Worm (Caenorhabditis elegans) whole organism, L4 larva: Measurements from ENCODE around the gene cyp-32B1.

Experiments used
- F10B5.3 ChIP-seq: sonication (generic microtip); optimal IDR thresholded peaks from 2 replicates; lab custom pipeline; 2016; ENCODE audit warnings: mild to moderate bottlenecking, missing genetic modification characterization, missing compliant biosample characterization
- R02D3.7 ChIP-seq: fragments of 150-350 bp; sonication (generic microtip); optimal IDR thresholded peaks from 3 replicates; lab custom pipeline; 2014; ENCODE audit warnings: missing biosample characterization, missing genetic modification characterization
- T20F7.1 ChIP-seq: fragments of 200-800 bp; sonication (Bioruptor generic); optimal IDR thresholded peaks from 2 replicates; lab custom pipeline; 2018; ENCODE audit warnings: mild to moderate bottlenecking, missing genetic modification characterization, missing compliant biosample characterization
- Y105C5A.15 ChIP-seq: fragments of 200-800 bp; sonication (Bioruptor generic); IDR thresholded peaks from 2 replicates; pipeline ENCODE4 v1.3.6; 2022; ENCODE audit warnings: missing genetic modification characterization, missing compliant biosample characterization
- Y5F2A.4 ChIP-seq: fragments of 200-800 bp; sonication (Bioruptor generic); optimal IDR thresholded peaks from 2 replicates; lab custom pipeline; 2018; ENCODE audit warnings: mild to moderate bottlenecking, missing genetic modification characterization, missing compliant biosample characterization
- ama-1 ChIP-seq: fragments of 150-350 bp; optimal IDR thresholded peaks from 2 replicates; lab custom pipeline; 2014; ENCODE audit warnings: inconsistent platforms, mixed read lengths
- ceh-28 ChIP-seq: fragments of 150-350 bp; optimal IDR thresholded peaks from 2 replicates; lab custom pipeline; 2014; ENCODE audit warnings: missing biosample characterization, missing genetic modification reagents, missing genetic modification characterization
- ceh-62 ChIP-seq: sonication (generic microtip); optimal IDR thresholded peaks from 2 replicates; lab custom pipeline; 2017; ENCODE audit warnings: missing biosample characterization, missing genetic modification characterization
- ceh-82 ChIP-seq: sonication (generic microtip); optimal IDR thresholded peaks from 2 replicates; lab custom pipeline; 2017; ENCODE audit warnings: missing biosample characterization, missing genetic modification characterization
- daf-16 ChIP-seq, 3 experiments: sonication (generic microtip); optimal IDR thresholded peaks; 2 replicates each; lab custom pipeline; 2016 to 2017; ENCODE audit warnings: missing genetic modification characterization in 3 of 3, missing genetic modification reagents in 3 of 3, mild to moderate bottlenecking in 2 of 3, missing compliant biosample characterization in 2 of 3, missing biosample characterization in 1 of 3, moderate library complexity in 1 of 3
- daf-8 ChIP-seq: fragments of 200-800 bp; sonication (Bioruptor generic); IDR thresholded peaks from 2 replicates; pipeline ENCODE4 v1.3.6; 2022; ENCODE audit warnings: missing genetic modification characterization, missing compliant biosample characterization
- dve-1 ChIP-seq: sonication (generic microtip); optimal IDR thresholded peaks from 2 replicates; lab custom pipeline; 2017; ENCODE audit warnings: antibody characterized with exemption, mild to moderate bottlenecking, missing genetic modification characterization, missing compliant biosample characterization; ENCODE audit not compliant: insufficient read depth
- hlh-11 ChIP-seq: fragments of 200-800 bp; sonication (Bioruptor generic); optimal IDR thresholded peaks from 2 replicates; lab custom pipeline; 2018; ENCODE audit warnings: mild to moderate bottlenecking, missing genetic modification characterization, missing compliant biosample characterization
- hlh-30 ChIP-seq: sonication (generic microtip); optimal IDR thresholded peaks from 2 replicates; lab custom pipeline; 2017; ENCODE audit warnings: antibody characterized with exemption, mild to moderate bottlenecking, missing genetic modification characterization, missing compliant biosample characterization; ENCODE audit not compliant: insufficient read depth
- hmg-1.1 ChIP-seq: fragments of 200-800 bp; sonication (Bioruptor generic); IDR thresholded peaks from 2 replicates; pipeline ENCODE4 v1.3.6; 2022; ENCODE audit warnings: missing genetic modification reagents, missing genetic modification characterization, missing compliant biosample characterization
- jun-1 ChIP-seq: fragments of 150-350 bp; optimal IDR thresholded peaks from 2 replicates; lab custom pipeline; 2014; ENCODE audit warnings: missing biosample characterization, missing genetic modification reagents, missing genetic modification characterization
- lin-13 ChIP-seq: fragments of 150-350 bp; optimal IDR thresholded peaks from 2 replicates; lab custom pipeline; 2014; ENCODE audit warnings: missing biosample characterization, missing genetic modification reagents, missing genetic modification characterization
- lsy-2 ChIP-seq, 2 experiments: fragments of 150-350 bp in 1 of 2; sonication (generic microtip) in 1 of 2; optimal IDR thresholded peaks; 2 replicates each; lab custom pipeline; 2014 to 2017; ENCODE audit warnings: missing biosample characterization in 2 of 2, missing genetic modification characterization in 2 of 2
- mdl-1 ChIP-seq, 2 experiments: fragments of 150-350 bp in 1 of 2; sonication (generic microtip) in 1 of 2; optimal IDR thresholded peaks; 2 replicates each; lab custom pipeline; 2014 to 2017; ENCODE audit warnings: missing biosample characterization in 2 of 2, missing genetic modification characterization in 2 of 2
- mdt-29 ChIP-seq: fragments of 200-800 bp; sonication (Bioruptor generic); IDR thresholded peaks from 2 replicates; pipeline ENCODE4 v1.3.6; 2022; ENCODE audit warnings: missing genetic modification reagents, missing genetic modification characterization, missing compliant biosample characterization
- mes-2 ChIP-seq: sonication (generic microtip); optimal IDR thresholded peaks from 2 replicates; lab custom pipeline; 2016; ENCODE audit warnings: missing genotype, mild to moderate bottlenecking, missing genetic modification characterization, missing compliant biosample characterization; ENCODE audit not compliant: poor library complexity, severe bottlenecking
- nhr-10 ChIP-seq: fragments of 150-350 bp; optimal IDR thresholded peaks from 2 replicates; lab custom pipeline; 2014; ENCODE audit warnings: missing biosample characterization, missing genetic modification characterization
- nhr-11 ChIP-seq: fragments of 150-350 bp; optimal IDR thresholded peaks from 2 replicates; lab custom pipeline; 2014; ENCODE audit warnings: missing biosample characterization, missing genetic modification characterization
- nhr-111 ChIP-seq: fragments of 200-800 bp; sonication (Bioruptor generic); optimal IDR thresholded peaks from 2 replicates; lab custom pipeline; 2018; ENCODE audit warnings: mild to moderate bottlenecking, missing genetic modification characterization, missing compliant biosample characterization
- nhr-237 ChIP-seq: sonication (generic microtip); optimal IDR thresholded peaks from 2 replicates; lab custom pipeline; 2017; ENCODE audit warnings: missing biosample characterization, missing genetic modification characterization
- nhr-28 ChIP-seq: fragments of 150-350 bp; optimal IDR thresholded peaks from 2 replicates; lab custom pipeline; 2014; ENCODE audit warnings: missing biosample characterization, missing genetic modification characterization
- nhr-41 ChIP-seq: fragments of 200-800 bp; sonication (Bioruptor generic); IDR thresholded peaks from 2 replicates; pipeline ENCODE4 v1.3.6; 2022; ENCODE audit warnings: missing genetic modification reagents, missing genetic modification characterization, missing compliant biosample characterization
- nhr-48 ChIP-seq: sonication (generic microtip); optimal IDR thresholded peaks from 2 replicates; lab custom pipeline; 2016; ENCODE audit warnings: mild to moderate bottlenecking, missing genetic modification characterization, missing compliant biosample characterization
- nhr-76 ChIP-seq: fragments of 150-350 bp; optimal IDR thresholded peaks from 2 replicates; lab custom pipeline; 2014; ENCODE audit warnings: missing biosample characterization, missing genetic modification characterization
- php-3 ChIP-seq: fragments of 200-800 bp; sonication (Bioruptor generic); IDR thresholded peaks from 2 replicates; pipeline ENCODE4 v1.3.6; 2022; ENCODE audit warnings: missing genetic modification reagents, missing genetic modification characterization, missing compliant biosample characterization
- sdz-12 ChIP-seq: fragments of 200-800 bp; sonication (Bioruptor generic); optimal IDR thresholded peaks from 2 replicates; lab custom pipeline; 2018; ENCODE audit warnings: mild to moderate bottlenecking, missing genetic modification characterization, missing compliant biosample characterization
- skn-1 ChIP-seq: fragments of 150-350 bp; optimal IDR thresholded peaks from 2 replicates; lab custom pipeline; 2014; ENCODE audit warnings: missing biosample characterization, missing genetic modification characterization
- snpc-4 ChIP-seq: fragments of 150-350 bp; optimal IDR thresholded peaks from 2 replicates; lab custom pipeline; 2014; ENCODE audit warnings: missing biosample characterization, missing genetic modification characterization
- spr-1 ChIP-seq: sonication (generic microtip); optimal IDR thresholded peaks from 2 replicates; lab custom pipeline; 2016; ENCODE audit warnings: mild to moderate bottlenecking, missing genetic modification characterization, missing compliant biosample characterization
- tag-97 ChIP-seq: fragments of 200-800 bp; sonication (Bioruptor generic); IDR thresholded peaks from 2 replicates; pipeline ENCODE4 v1.3.6; 2022; ENCODE audit warnings: missing genetic modification characterization, missing compliant biosample characterization
- tra-1 ChIP-seq: fragments of 200-800 bp; sonication (Bioruptor generic); IDR thresholded peaks from 2 replicates; pipeline ENCODE4 v1.3.6; 2022; ENCODE audit warnings: missing genetic modification reagents, missing genetic modification characterization, missing compliant biosample characterization
- unc-62 ChIP-seq, 3 experiments: fragments of 150-350 bp in 1 of 3; sonication (generic microtip); optimal IDR thresholded peaks in 2 of 3; peaks in 1 of 3; 1 replicate in 1 of 3; 2 replicates in 2 of 3; lab custom pipeline; 2014 to 2017; ENCODE audit warnings: missing biosample characterization in 3 of 3, missing genetic modification characterization in 3 of 3, missing genetic modification reagents in 3 of 3, missing genotype in 1 of 3
- zfp-2 ChIP-seq: sonication (generic microtip); optimal IDR thresholded peaks from 2 replicates; lab custom pipeline; 2016; ENCODE audit warnings: mild to moderate bottlenecking, missing genetic modification characterization, missing compliant biosample characterization
- zip-11 ChIP-seq: fragments of 200-800 bp; sonication (Bioruptor generic); IDR thresholded peaks from 2 replicates; pipeline ENCODE4 v1.3.6; 2022; ENCODE audit warnings: missing genetic modification characterization, missing compliant biosample characterization
- ztf-11 ChIP-seq: fragments of 150-350 bp; optimal IDR thresholded peaks from 2 replicates; lab custom pipeline; 2014; ENCODE audit warnings: missing biosample characterization, missing genetic modification characterization

Gene cyp-32B1

DNA sequence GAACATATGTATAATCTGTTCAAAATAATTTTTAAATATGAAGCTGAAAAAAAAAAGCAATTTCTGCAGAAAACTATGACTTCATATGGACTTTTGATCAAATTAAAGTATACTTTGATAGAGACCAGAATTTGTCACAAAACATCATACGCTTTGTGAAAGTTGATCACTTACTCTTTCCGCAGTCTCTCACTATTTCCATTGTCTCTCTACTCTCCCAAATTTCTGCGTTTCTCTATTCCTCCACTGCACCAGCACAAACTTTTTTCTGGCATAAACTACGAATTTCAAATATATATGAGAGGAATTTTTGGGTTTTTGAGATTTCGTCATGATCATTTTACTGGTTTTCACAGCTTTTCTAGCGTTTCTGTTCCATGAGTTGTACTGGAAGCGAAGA, 34.6 kb upstream of the cyp-32B1 start, which contains the start of gene cyp-33C4 (continued):
- TF ChIP-seq F10B5.3: no peak
- no peak for TF ChIP-seq zip-11 (GFP tag; lab: Robert Waterston, UW)
- no peak for TF ChIP-seq ceh-62
- TF ChIP-seq daf-16 (GFP tag; optimal IDR thresholded peaks at IDR 0.05; lab: Kevin White, UChicago): no peak
- TF ChIP-seq daf-16 (tag; optimal IDR thresholded peaks at IDR 0.05; lab: Kevin White, UChicago): peak; percentile 10
- TF ChIP-seq nhr-76 (tag; lab: Kevin White, UChicago): no peak
- no peak for TF ChIP-seq nhr-111 (GFP tag; lab: Kevin White, UChicago)
- no peak for TF ChIP-seq tag-97 (GFP tag; lab: Robert Waterston, UW)
- TF ChIP-seq ztf-11 (tag; lab: Kevin White, UChicago): no peak
- TF ChIP-seq nhr-28 (tag; lab: Kevin White, UChicago): peak; percentile 91
- no peak for TF ChIP-seq tra-1 (GFP tag; lab: Robert Waterston, UW)
- TF ChIP-seq nhr-41 (GFP tag; lab: Robert Waterston, UW): no peak
- TF ChIP-seq ceh-28 (tag; lab: Kevin White, UChicago): no peak
- TF ChIP-seq Y5F2A.4: no peak
- TF ChIP-seq mes-2: no peak
- no peak for TF ChIP-seq php-3
- no peak for TF ChIP-seq nhr-10 (tag; lab: Kevin White, UChicago)
- no peak for TF ChIP-seq T20F7.1
- no peak for TF ChIP-seq nhr-11 (tag; lab: Kevin White, UChicago)
- TF ChIP-seq mdl-1 (tag; optimal IDR thresholded peaks at IDR 0.05; lab: Kevin White, UChicago): no peak
- peak in 1 of 2 experiments; percentile 35 for TF ChIP-seq unc-62 (GFP tag; optimal IDR thresholded peaks at IDR 0.05 in 1 of 2; lab: Kevin White, UChicago)
- TF ChIP-seq unc-62 (tag; optimal IDR thresholded peaks at IDR 0.05; lab: Kevin White, UChicago): no peak
- no peak for TF ChIP-seq ama-1
- TF ChIP-seq spr-1: no peak
- TF ChIP-seq hlh-11 (tag; lab: Kevin White, UChicago): peak; percentile 52
- no peak for TF ChIP-seq nhr-48 (tag; lab: Kevin White, UChicago)
- TF ChIP-seq daf-8 (GFP tag; lab: Robert Waterston, UW): no peak
- TF ChIP-seq lin-13: no peak
- TF ChIP-seq sdz-12 (GFP tag; lab: Kevin White, UChicago): no peak

DNA sequence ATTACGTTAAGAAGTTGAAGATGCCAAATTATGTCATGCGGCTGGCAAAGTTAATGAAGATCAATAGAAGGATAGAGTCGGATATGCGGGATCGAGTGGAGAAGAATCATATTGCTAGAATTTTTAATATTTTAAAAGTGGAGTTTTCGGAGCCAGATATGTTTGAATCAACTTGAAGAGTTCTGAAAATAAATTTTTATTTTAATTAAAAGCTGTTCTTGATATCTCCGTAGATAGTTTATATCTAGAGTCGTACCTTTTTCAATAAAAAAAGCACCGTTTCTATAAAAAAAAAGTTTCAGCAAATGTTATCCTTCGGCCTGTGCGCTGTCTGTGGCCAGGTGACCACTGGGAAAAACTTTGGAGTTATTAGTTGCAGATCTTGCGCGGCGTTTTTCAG, 32.0 kb upstream of the cyp-32B1 start, which contains the start of gene nhr-96:
Gene nhr-96 (plus strand): TSS at position 301 of the 400 bp plus-strand sequence.
- no peak for TF ChIP-seq hlh-30 (tag; lab: Kevin White, UChicago)
- TF ChIP-seq Y105C5A.15: no peak
- no peak for TF ChIP-seq nhr-237 (tag; lab: Kevin White, UChicago)
- TF ChIP-seq jun-1: no peak

DNA sequence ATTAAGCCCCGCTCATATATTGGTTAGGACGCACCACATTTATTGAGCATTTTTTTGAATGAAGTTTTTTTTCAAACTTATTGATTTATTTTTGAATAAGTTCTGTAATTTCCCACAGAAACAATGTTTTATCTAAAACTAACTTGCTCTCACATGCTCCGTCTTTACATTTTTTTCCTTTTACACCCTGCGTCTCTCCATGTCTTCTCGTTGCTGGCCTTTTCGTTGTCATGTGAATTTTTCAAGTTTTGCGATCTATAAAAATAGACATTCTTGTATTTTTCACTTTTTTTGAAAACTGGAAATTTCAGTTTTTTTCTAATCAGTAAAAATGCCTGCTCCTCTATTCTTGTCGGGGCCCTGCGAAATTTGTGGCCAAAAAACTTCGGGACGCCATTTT, 29.7 kb upstream of the cyp-32B1 start, which contains the start of gene nhr-134:
Gene nhr-134 (plus strand): TSS at position 312 of the 400 bp plus-strand sequence.
- TF ChIP-seq skn-1 (no peak), daf-16 (GFP tag; optimal IDR thresholded peaks at IDR 0.05; lab: Kevin White, UChicago) (no peak), daf-16 (tag; optimal IDR thresholded peaks at IDR 0.05; lab: Kevin White, UChicago) (peak; percentile 44), snpc-4 (tag; lab: Kevin White, UChicago) (no peak), nhr-28 (tag; lab: Kevin White, UChicago) (peak; percentile 30), hlh-30 (tag; lab: Kevin White, UChicago) (peak; percentile 87), unc-62 (GFP tag; optimal IDR thresholded peaks at IDR 0.05 in 1 of 2; lab: Kevin White, UChicago) (peak in 1 of 2 experiments; percentile 55), unc-62 (tag; optimal IDR thresholded peaks at IDR 0.05; lab: Kevin White, UChicago) (no peak), mes-2 (peak; percentile 6), mdt-29 (GFP tag; lab: Robert Waterston, UW) (no peak), R02D3.7 (tag; lab: Kevin White, UChicago) (no peak), jun-1 (no peak), hmg-1.1 (GFP tag; lab: Robert Waterston, UW) (no peak), ceh-82 (tag; lab: Kevin White, UChicago) (no peak), zfp-2 (tag; lab: Kevin White, UChicago) (no peak), sdz-12 (GFP tag; lab: Kevin White, UChicago) (no peak), lsy-2 (tag; optimal IDR thresholded peaks at IDR 0.05; lab: Kevin White, UChicago) (peak in 1 of 2 experiments; percentile 3), hlh-11 (tag; lab: Kevin White, UChicago) (peak; percentile 15), dve-1 (peak; percentile 44), mdl-1 (tag; optimal IDR thresholded peaks at IDR 0.05; lab: Kevin White, UChicago) (no peak), nhr-237 (tag; lab: Kevin White, UChicago) (no peak)
